Worm (Caenorhabditis elegans) whole organism, late embryonic: Measurements from ENCODE around the gene famp-1.

Experiments
- C38D4.7 ChIP-seq: fragments of 200-800 bp; sonication (Bioruptor generic); optimal IDR thresholded peaks from 2 replicates; lab custom pipeline; 2018; ENCODE audit warnings: mild to moderate bottlenecking, missing genetic modification characterization, moderate library complexity, missing compliant biosample characterization
- ceh-19 ChIP-seq: fragments of 200-800 bp; sonication (Bioruptor generic); optimal IDR thresholded peaks from 2 replicates; lab custom pipeline; 2018; ENCODE audit warnings: mild to moderate bottlenecking, missing genetic modification characterization, missing compliant biosample characterization
- ceh-6 ChIP-seq: fragments of 200-800 bp; sonication (Bioruptor generic); optimal IDR thresholded peaks from 2 replicates; lab custom pipeline; 2018; ENCODE audit warnings: mild to moderate bottlenecking, missing genetic modification characterization, missing compliant biosample characterization
- dmd-4 ChIP-seq: sonication (generic microtip); optimal IDR thresholded peaks from 2 replicates; lab custom pipeline; 2016; ENCODE audit warnings: borderline replicate concordance, missing genetic modification characterization, missing compliant biosample characterization
- ets-4 ChIP-seq: sonication (generic microtip); optimal IDR thresholded peaks from 2 replicates; lab custom pipeline; 2016; ENCODE audit warnings: missing genetic modification characterization, missing compliant biosample characterization
- gmeb-2 ChIP-seq: sonication (generic microtip); optimal IDR thresholded peaks from 2 replicates; lab custom pipeline; 2016; ENCODE audit warnings: missing genetic modification characterization, inconsistent platforms, missing compliant biosample characterization
- hlh-30 ChIP-seq: sonication (generic microtip); optimal IDR thresholded peaks from 2 replicates; lab custom pipeline; 2017; ENCODE audit warnings: antibody characterized with exemption, missing genetic modification characterization, missing compliant biosample characterization; ENCODE audit not compliant: insufficient read depth
- lin-11 ChIP-seq: fragments of 200-800 bp; sonication (Bioruptor generic); optimal IDR thresholded peaks from 2 replicates; lab custom pipeline; 2018; ENCODE audit warnings: mild to moderate bottlenecking, missing genetic modification characterization, missing compliant biosample characterization
- nhr-11 ChIP-seq: fragments of 150-350 bp; optimal IDR thresholded peaks from 2 replicates; lab custom pipeline; 2014; ENCODE audit warnings: missing biosample characterization, missing genetic modification characterization
- rnt-1 ChIP-seq: sonication (generic microtip); optimal IDR thresholded peaks from 2 replicates; lab custom pipeline; 2016; ENCODE audit warnings: missing genetic modification characterization, missing compliant biosample characterization
- sdc-2 ChIP-seq: sonication (generic microtip); optimal IDR thresholded peaks from 2 replicates; lab custom pipeline; 2016; ENCODE audit warnings: missing genotype, missing genetic modification characterization, missing compliant biosample characterization
- syd-9 ChIP-seq: sonication (generic microtip); optimal IDR thresholded peaks from 2 replicates; lab custom pipeline; 2016; ENCODE audit warnings: mild to moderate bottlenecking, missing genetic modification characterization, moderate library complexity, missing compliant biosample characterization
- tbx-7 ChIP-seq: sonication (generic microtip); optimal IDR thresholded peaks from 2 replicates; lab custom pipeline; 2016; ENCODE audit warnings: missing genotype, missing genetic modification characterization, missing compliant biosample characterization
- unc-86 ChIP-seq: sonication (generic microtip); optimal IDR thresholded peaks from 2 replicates; lab custom pipeline; 2016; ENCODE audit warnings: missing genetic modification characterization, missing compliant biosample characterization

ce11 chrIV:2223144-2223543, 40.3 kb downstream of the famp-1 start:
- TF ChIP-seq rnt-1 (tag; lab: Kevin White, UChicago) (no peak), nhr-11 (tag; lab: Kevin White, UChicago) (no peak), unc-86 (no peak), gmeb-2 (tag; lab: Kevin White, UChicago) (no peak), C38D4.7 (GFP tag; lab: Kevin White, UChicago) (no peak), sdc-2 (no peak), dmd-4 (tag; lab: Kevin White, UChicago) (no peak), ceh-6 (GFP tag; lab: Kevin White, UChicago) (no peak), hlh-30 (tag; lab: Kevin White, UChicago) (no peak), tbx-7 (tag; lab: Kevin White, UChicago) (no peak), ceh-19 (GFP tag; lab: Kevin White, UChicago) (no peak), syd-9 (tag; lab: Kevin White, UChicago) (no peak), lin-11 (tag; lab: Kevin White, UChicago) (no peak), ets-4 (tag; lab: Kevin White, UChicago) (no peak)
